Worm (Caenorhabditis elegans) whole organism, L2 larva: ENCODE results near the gene C33D3.5.

Experiments used
- nhr-237 ChIP-seq: fragments of 150-350 bp; optimal IDR thresholded peaks from 2 replicates; lab custom pipeline; 2014; ENCODE audit warnings: missing biosample characterization, missing genetic modification characterization
- skn-1 ChIP-seq: sonication (generic microtip); optimal IDR thresholded peaks from 2 replicates; lab custom pipeline; 2017; ENCODE audit warnings: missing biosample characterization, missing genetic modification characterization
- ztf-11 ChIP-seq: sonication (generic microtip); optimal IDR thresholded peaks from 2 replicates; lab custom pipeline; 2017; ENCODE audit warnings: missing biosample characterization, missing genetic modification characterization

ce11 chrX:10485300-10485755 lies 5.8 kb upstream of the C33D3.5 start, which contains the start of gene C33D3.3:
- TF ChIP-seq ztf-11 (no peak), nhr-237 (tag; lab: Kevin White, UChicago) (no peak), skn-1 (tag; lab: Kevin White, UChicago) (no peak)
